Worm (Caenorhabditis elegans): Measurements from ENCODE around the gene sri-66.

The sri-66 gene

ce11 chrV:17089342-17089741 lies 29.3 kb downstream of the sri-66 start, which contains the start of gene T05E12.6:
T05E12.6 (minus strand) TSS chrV:17089442.
- TF ChIP-seq aptf-2 (GFP tag; conservative IDR thresholded peaks at IDR 0.05) (no peak), Y67H2A.10 (GFP tag; conservative IDR thresholded peaks at IDR 0.05) (no peak), ceh-79 (tag; optimal IDR thresholded peaks at IDR 0.05) (no peak), attf-6 (GFP tag; IDR thresholded peaks at IDR 0.05) (no peak), dpl-1 (GFP tag; optimal IDR thresholded peaks at IDR 0.05) (no peak), hsf-1 (GFP tag; IDR thresholded peaks at IDR 0.05) (no peak), K12H6.12 (tag; optimal IDR thresholded peaks at IDR 0.05) (no peak), gei-17 (GFP tag; optimal IDR thresholded peaks at IDR 0.05) (no peak), unc-62 (GFP tag; optimal IDR thresholded peaks at IDR 0.05) (no peak), akir-1 (GFP tag; optimal IDR thresholded peaks at IDR 0.05) (no peak), Y79H2A.3 (GFP tag; conservative IDR thresholded peaks at IDR 0.05) (no peak), madf-10 (tag; optimal IDR thresholded peaks at IDR 0.05) (no peak), atf-7 (tag; optimal IDR thresholded peaks at IDR 0.05) (no peak), pha-4 (tag; optimal IDR thresholded peaks at IDR 0.05) (no peak), nfya-1 (tag; optimal IDR thresholded peaks at IDR 0.05; ENCODE audit: borderline replicate concordance, insufficient read depth) (no peak), mxl-1 (tag; optimal IDR thresholded peaks at IDR 0.05) (no peak), mel-28 (tag; optimal IDR thresholded peaks at IDR 0.05; ENCODE audit: borderline replicate concordance) (no peak), egl-18 (GFP tag; IDR thresholded peaks at IDR 0.05) (no peak), lin-54 (GFP tag; optimal IDR thresholded peaks at IDR 0.05) (no peak), nfya-2 (GFP tag; IDR thresholded peaks at IDR 0.05) (no peak)

ce11 chrV:17089931-17090429 lies 29.9 kb downstream of the sri-66 start, which contains the start of gene srh-237:
srh-237 (plus strand) TSS chrV:17090379.
- TF ChIP-seq lin-26 (GFP tag; IDR thresholded peaks at IDR 0.05) (no peak), nhr-80 (tag; optimal IDR thresholded peaks at IDR 0.05) (peak; percentile 67), gei-17 (GFP tag; optimal IDR thresholded peaks at IDR 0.05) (no peak), aptf-2 (GFP tag; conservative IDR thresholded peaks at IDR 0.05) (no peak), snpc-4 (GFP tag; optimal IDR thresholded peaks at IDR 0.05) (no peak), snpc-4 (tag; optimal IDR thresholded peaks at IDR 0.05) (peak in 1 of 4 experiments; percentile 25)

- no peak for TF ChIP-seq hsf-1 (GFP tag; IDR thresholded peaks at IDR 0.05)
- TF ChIP-seq ceh-79 (tag; optimal IDR thresholded peaks at IDR 0.05), result no peak
Measured at ce11 chrV:17092262-17092661, 32.2 kb downstream of the sri-66 start, which contains the start of gene ZK218.1. ZK218.1 (plus strand) TSS chrV:17092562.

- TF ChIP-seq nfya-2 (GFP tag; IDR thresholded peaks at IDR 0.05) (no peak), xnd-1 (tag; optimal IDR thresholded peaks at IDR 0.05) (no peak), lin-26 (GFP tag; IDR thresholded peaks at IDR 0.05) (no peak), F22D6.2 (tag; optimal IDR thresholded peaks at IDR 0.05) (no peak), attf-5 (GFP tag; optimal IDR thresholded peaks at IDR 0.05) (no peak), efl-1 (GFP tag; optimal IDR thresholded peaks at IDR 0.05) (no peak), snpc-4 (GFP tag; optimal IDR thresholded peaks at IDR 0.05) (no peak), snpc-4 (tag; optimal IDR thresholded peaks at IDR 0.05) (peak in 2 of 4 experiments; percentile 62 to 71), zfh-2 (GFP tag; conservative IDR thresholded peaks at IDR 0.05) (no peak), ekl-4 (GFP tag; IDR thresholded peaks at IDR 0.05) (no peak), ceh-58 (GFP tag; IDR thresholded peaks at IDR 0.05) (no peak), F10E7.11 (tag; optimal IDR thresholded peaks at IDR 0.05) (no peak), lag-1 (GFP tag; IDR thresholded peaks at IDR 0.05) (no peak), somi-1 (GFP tag; optimal IDR thresholded peaks at IDR 0.05) (no peak), T26A5.8 (tag; optimal IDR thresholded peaks at IDR 0.05) (no peak), attf-6 (GFP tag; IDR thresholded peaks at IDR 0.05) (no peak), nhr-120 (GFP tag; IDR thresholded peaks at IDR 0.05) (no peak), lin-54 (GFP tag; optimal IDR thresholded peaks at IDR 0.05) (no peak), rcor-1 (GFP tag; IDR thresholded peaks at IDR 0.05) (no peak), hmg-1.2 (GFP tag; IDR thresholded peaks at IDR 0.05) (peak; percentile 23; the same call in 1 of the 2 replicates), dpff-1 (tag; optimal IDR thresholded peaks at IDR 0.05) (no peak), cebp-1 (GFP tag; IDR thresholded peaks at IDR 0.05) (no peak), cebp-1 (tag; optimal IDR thresholded peaks at IDR 0.05) (no peak), snpc-1.1 (tag; optimal IDR thresholded peaks at IDR 0.05; ENCODE audit: insufficient read depth) (peak; percentile 27), madf-10 (tag; optimal IDR thresholded peaks at IDR 0.05) (no peak), F33H1.4 (GFP tag; IDR thresholded peaks at IDR 0.05) (no peak), K11D2.4 (GFP tag; IDR thresholded peaks at IDR 0.05) (no peak)
Measured at ce11 chrV:17094568-17094967, 34.5 kb downstream of the sri-66 start.

Data from whole organism, young adult.